Worm (Caenorhabditis elegans) whole organism, mixed stage, embryonic: ENCODE data around the gene F55A11.8.

Experiments
- M03D4.4 ChIP-seq: sonication (generic microtip); optimal IDR thresholded peaks from 2 replicates; lab custom pipeline; 2017; ENCODE audit warnings: mild to moderate bottlenecking, missing genetic modification characterization, missing compliant biosample characterization
- bed-3 ChIP-seq: fragments of 200-800 bp; sonication (Bioruptor generic); optimal IDR thresholded peaks from 3 replicates; lab custom pipeline; 2018; ENCODE audit warnings: mild to moderate bottlenecking, missing genetic modification characterization, moderate library complexity, missing compliant biosample characterization
- blmp-1 ChIP-seq: fragments of 150-350 bp; optimal IDR thresholded peaks from 2 replicates; lab custom pipeline; 2014; ENCODE audit warnings: missing biosample characterization, missing genetic modification characterization
- ceh-39 ChIP-seq: fragments of 150-350 bp; optimal IDR thresholded peaks from 2 replicates; lab custom pipeline; 2014; ENCODE audit warnings: missing biosample characterization, missing genetic modification characterization
- ces-1 ChIP-seq: fragments of 150-350 bp; optimal IDR thresholded peaks from 2 replicates; lab custom pipeline; 2014; ENCODE audit warnings: missing biosample characterization, missing genetic modification reagents, missing genetic modification characterization
- cnd-1 ChIP-seq: fragments of 200-800 bp; sonication (Bioruptor generic); optimal IDR thresholded peaks from 2 replicates; lab custom pipeline; 2018; ENCODE audit warnings: mild to moderate bottlenecking, missing genetic modification characterization, missing compliant biosample characterization
- drap-1 ChIP-seq: fragments of 200-800 bp; sonication (Bioruptor generic); optimal IDR thresholded peaks from 3 replicates; lab custom pipeline; 2018; ENCODE audit warnings: mild to moderate bottlenecking, missing genetic modification characterization, missing compliant biosample characterization
- elt-1 ChIP-seq: sonication (generic microtip); optimal IDR thresholded peaks from 2 replicates; lab custom pipeline; 2017; ENCODE audit warnings: missing genetic modification characterization, mild to moderate bottlenecking, missing compliant biosample characterization, antibody characterized with exemption, moderate library complexity, borderline replicate concordance; ENCODE audit not compliant: insufficient read depth
- elt-3 ChIP-seq: fragments of 150-350 bp; optimal IDR thresholded peaks from 2 replicates; lab custom pipeline; 2014; ENCODE audit warnings: missing biosample characterization, missing genetic modification characterization
- flh-1 ChIP-seq: fragments of 200-800 bp; sonication (Bioruptor generic); optimal IDR thresholded peaks from 2 replicates; lab custom pipeline; 2018; ENCODE audit warnings: mild to moderate bottlenecking, missing genetic modification characterization, moderate library complexity, missing compliant biosample characterization
- ham-2 ChIP-seq: fragments of 200-800 bp; sonication (Bioruptor generic); optimal IDR thresholded peaks from 2 replicates; lab custom pipeline; 2018; ENCODE audit warnings: mild to moderate bottlenecking, missing genetic modification characterization, missing compliant biosample characterization
- hlh-1 ChIP-seq: fragments of 150-350 bp; optimal IDR thresholded peaks from 2 replicates; lab custom pipeline; 2014; ENCODE audit warnings: missing biosample characterization, missing genetic modification reagents, missing genetic modification characterization
- lin-13 ChIP-seq: fragments of 150-350 bp; optimal IDR thresholded peaks from 2 replicates; lab custom pipeline; 2014; ENCODE audit warnings: missing biosample characterization, missing genetic modification characterization
- lin-32 ChIP-seq: fragments of 200-800 bp; sonication (Bioruptor generic); optimal IDR thresholded peaks from 2 replicates; lab custom pipeline; 2018; ENCODE audit warnings: mild to moderate bottlenecking, missing genetic modification characterization, missing compliant biosample characterization
- lsy-2 ChIP-seq: fragments of 150-350 bp; optimal IDR thresholded peaks from 2 replicates; lab custom pipeline; 2014; ENCODE audit warnings: missing biosample characterization, missing genetic modification characterization
- mab-5 ChIP-seq: fragments of 150-350 bp; optimal IDR thresholded peaks from 2 replicates; lab custom pipeline; 2014; ENCODE audit warnings: missing biosample characterization, missing genetic modification characterization
- mep-1 ChIP-seq: fragments of 150-350 bp; optimal IDR thresholded peaks from 2 replicates; lab custom pipeline; 2017; ENCODE audit warnings: missing biosample characterization, missing genetic modification reagents, missing genetic modification characterization, inconsistent platforms
- nhr-12 ChIP-seq: fragments of 150-350 bp; optimal IDR thresholded peaks from 2 replicates; lab custom pipeline; 2014; ENCODE audit warnings: missing biosample characterization, missing genetic modification characterization
- nhr-2 ChIP-seq: fragments of 150-350 bp; optimal IDR thresholded peaks from 2 replicates; lab custom pipeline; 2014; ENCODE audit warnings: missing biosample characterization, missing genetic modification characterization
- nhr-237 ChIP-seq: fragments of 150-350 bp; optimal IDR thresholded peaks from 2 replicates; lab custom pipeline; 2014; ENCODE audit warnings: missing biosample characterization, missing genetic modification characterization
- nhr-28 ChIP-seq: fragments of 150-350 bp; optimal IDR thresholded peaks from 2 replicates; lab custom pipeline; 2014; ENCODE audit warnings: missing biosample characterization, missing genetic modification characterization
- nhr-76 ChIP-seq: sonication (generic microtip); optimal IDR thresholded peaks from 2 replicates; lab custom pipeline; 2017; ENCODE audit warnings: missing biosample characterization, missing genetic modification characterization
- pha-4 ChIP-seq: fragments of 150-350 bp; optimal IDR thresholded peaks from 2 replicates; lab custom pipeline; 2018; ENCODE audit warnings: missing biosample characterization, missing genetic modification reagents, missing genetic modification characterization
- sem-2 ChIP-seq: fragments of 200-800 bp; sonication (Bioruptor generic); optimal IDR thresholded peaks from 2 replicates; lab custom pipeline; 2018; ENCODE audit warnings: mild to moderate bottlenecking, missing genetic modification characterization, missing compliant biosample characterization
- snpc-4 ChIP-seq: fragments of 150-350 bp; optimal IDR thresholded peaks from 2 replicates; lab custom pipeline; 2014; ENCODE audit warnings: missing biosample characterization, missing genetic modification characterization
- sptf-1 ChIP-seq: sonication (generic microtip); optimal IDR thresholded peaks from 2 replicates; lab custom pipeline; 2017; ENCODE audit warnings: mild to moderate bottlenecking, missing genetic modification characterization, moderate library complexity, missing compliant biosample characterization
- tbx-8 ChIP-seq: fragments of 200-800 bp; sonication (Bioruptor generic); optimal IDR thresholded peaks from 2 replicates; lab custom pipeline; 2018; ENCODE audit warnings: mild to moderate bottlenecking, missing genetic modification characterization, moderate library complexity, missing compliant biosample characterization
- unc-120 ChIP-seq: sonication (generic microtip); optimal IDR thresholded peaks from 2 replicates; lab custom pipeline; 2017; ENCODE audit warnings: missing genetic modification characterization, missing compliant biosample characterization; ENCODE audit not compliant: poor library complexity, severe bottlenecking
- unc-39 ChIP-seq: fragments of 150-350 bp; optimal IDR thresholded peaks from 2 replicates; lab custom pipeline; 2014; ENCODE audit warnings: missing biosample characterization, missing genetic modification characterization
- unc-62 ChIP-seq: fragments of 150-350 bp; optimal IDR thresholded peaks from 2 replicates; lab custom pipeline; 2014; ENCODE audit warnings: missing biosample characterization, missing genetic modification reagents, missing genetic modification characterization
- zip-8 ChIP-seq: fragments of 150-350 bp; optimal IDR thresholded peaks from 2 replicates; lab custom pipeline; 2014; ENCODE audit warnings: missing biosample characterization, missing genetic modification characterization
- ztf-11 ChIP-seq: fragments of 150-350 bp; optimal IDR thresholded peaks from 2 replicates; lab custom pipeline; 2014; ENCODE audit warnings: missing biosample characterization, missing genetic modification characterization

The F55A11.8 gene

DNA sequence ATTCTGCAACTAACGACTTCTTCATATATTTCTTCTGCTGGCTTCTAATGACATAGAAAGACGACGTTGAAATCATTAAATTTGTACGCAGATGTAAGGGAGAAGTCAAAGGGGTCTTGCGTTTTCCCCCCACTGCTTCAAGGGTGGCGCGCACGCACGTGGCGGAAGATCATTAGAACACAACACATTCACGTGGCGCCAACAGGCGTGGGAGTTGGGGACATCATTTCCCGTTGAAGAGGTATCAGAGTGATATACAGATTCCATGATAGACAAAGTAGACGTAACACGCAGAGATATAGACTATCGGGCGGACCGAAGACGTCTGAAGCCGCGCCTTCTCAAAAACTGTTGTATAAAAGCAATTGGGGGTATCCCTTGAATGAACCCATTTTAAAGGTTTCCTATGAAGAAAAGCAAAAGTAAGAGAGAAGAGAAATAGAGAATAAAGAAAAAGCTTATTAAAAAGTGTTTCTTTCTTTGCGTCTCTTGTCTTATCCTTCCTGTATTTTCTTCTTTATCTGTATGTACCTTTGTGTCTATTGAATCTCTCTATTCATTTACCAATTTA is 11.3 kb downstream of the F55A11.8 start:
- TF ChIP-seq bed-3 = no peak
- no peak for TF ChIP-seq zip-8 (tag; lab: Kevin White, UChicago)
- peak; percentile 37 for TF ChIP-seq elt-3 (tag; lab: Kevin White, UChicago)
- no peak for TF ChIP-seq lin-32 (GFP tag; lab: Kevin White, UChicago)
- no peak for TF ChIP-seq mab-5 (tag; lab: Kevin White, UChicago)
- no peak for TF ChIP-seq flh-1
- TF ChIP-seq ztf-11 (tag; lab: Kevin White, UChicago) = no peak
- no peak for TF ChIP-seq lin-13 (tag; lab: Kevin White, UChicago)
- no peak for TF ChIP-seq unc-62 (GFP tag; lab: Kevin White, UChicago)
- TF ChIP-seq unc-120 (tag; lab: Kevin White, UChicago) = no peak
- TF ChIP-seq nhr-76 = no peak
- no peak for TF ChIP-seq mep-1
- no peak for TF ChIP-seq sem-2 (GFP tag; lab: Kevin White, UChicago)
- TF ChIP-seq hlh-1 (tag; lab: Kevin White, UChicago) = no peak
- TF ChIP-seq nhr-237 (tag; lab: Kevin White, UChicago) = peak; percentile 38

DNA sequence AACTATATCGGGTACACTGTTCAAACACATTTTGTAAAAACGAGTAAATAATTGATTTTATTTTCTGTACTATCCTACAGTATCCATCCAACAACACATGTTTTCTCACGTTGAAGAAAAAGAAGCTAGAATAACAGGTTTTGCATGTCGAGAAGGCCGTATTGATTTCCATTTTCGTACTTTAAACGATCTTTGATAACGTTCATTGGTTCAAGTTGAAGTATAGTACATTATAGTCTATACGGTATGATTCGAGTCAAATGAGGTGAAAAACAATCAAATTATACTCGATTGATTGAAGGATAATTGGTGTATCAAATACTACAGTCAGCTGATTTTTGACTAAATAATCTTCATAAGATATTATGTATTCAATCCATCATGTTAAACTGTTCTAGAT is 12.5 kb downstream of the F55A11.8 start:
- TF ChIP-seq flh-1 = no peak
- TF ChIP-seq nhr-237 (tag; lab: Kevin White, UChicago) = no peak
- TF ChIP-seq blmp-1 (tag; lab: Kevin White, UChicago) = no peak
- TF ChIP-seq elt-1 = no peak
- TF ChIP-seq sem-2 (GFP tag; lab: Kevin White, UChicago) = no peak
- TF ChIP-seq M03D4.4 (tag; lab: Kevin White, UChicago) = no peak
- no peak for TF ChIP-seq lin-13 (tag; lab: Kevin White, UChicago)

DNA sequence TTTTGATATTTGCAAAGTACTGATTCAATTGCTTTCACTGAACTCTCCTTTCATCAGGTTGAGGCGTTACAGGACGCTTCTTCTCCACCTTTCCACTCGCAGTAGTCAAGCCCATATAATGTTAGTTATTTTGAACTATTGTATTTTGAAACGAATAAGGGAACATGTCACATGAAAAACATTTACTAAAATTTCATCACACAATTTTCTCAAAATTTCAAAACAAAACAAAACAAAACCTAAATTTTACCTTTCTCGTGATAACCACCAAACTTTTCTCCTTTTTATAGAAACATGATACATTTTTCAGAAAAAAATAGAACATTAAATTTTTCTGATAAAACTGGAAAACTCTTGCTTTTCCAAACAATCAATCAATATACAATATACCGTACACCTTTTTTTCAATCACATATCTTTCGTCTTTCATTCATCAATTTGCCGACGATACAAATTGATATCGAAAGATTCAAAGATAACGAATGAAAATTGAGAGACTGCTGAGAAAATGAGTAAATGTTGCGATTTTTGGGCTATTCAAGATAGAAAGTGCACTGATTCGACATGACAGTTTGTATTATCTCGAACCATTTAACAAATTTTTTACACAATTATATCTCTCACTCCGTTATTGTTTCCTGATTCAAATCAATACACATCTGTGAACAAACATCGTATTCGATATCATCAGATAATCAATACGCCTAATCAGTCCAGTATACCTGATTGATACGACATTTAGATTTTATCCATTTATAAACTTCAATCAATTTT is 13.3 kb downstream of the F55A11.8 start:
- TF ChIP-seq elt-1 = peak; percentile 64
- TF ChIP-seq nhr-237 (tag; lab: Kevin White, UChicago) = no peak

DNA sequence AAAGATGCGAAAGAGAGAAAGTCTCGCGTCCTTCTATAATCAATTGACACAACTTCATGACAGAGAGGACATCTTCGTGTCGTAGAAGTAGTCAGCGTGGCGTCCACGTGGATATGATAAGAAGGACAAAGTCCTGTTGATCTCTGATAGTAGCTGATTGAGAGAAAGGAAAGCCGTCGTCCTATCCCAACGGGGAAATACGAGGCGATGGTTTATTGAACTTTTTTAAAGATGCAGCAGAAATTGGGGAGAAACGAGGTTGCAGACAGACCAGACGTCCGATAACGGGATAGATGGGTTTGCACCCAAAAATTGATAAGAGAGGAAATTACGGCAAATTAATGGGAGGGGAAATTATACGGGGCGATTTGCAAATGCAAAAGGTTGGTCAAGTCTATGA is 14.5 kb downstream of the F55A11.8 start:
- TF ChIP-seq blmp-1 (tag; lab: Kevin White, UChicago) = peak; percentile 33
- TF ChIP-seq nhr-76 = no peak
- TF ChIP-seq snpc-4 = no peak
- TF ChIP-seq lin-32 (GFP tag; lab: Kevin White, UChicago) = no peak
- no peak for TF ChIP-seq elt-1
- no peak for TF ChIP-seq unc-62 (GFP tag; lab: Kevin White, UChicago)
- TF ChIP-seq sptf-1 (tag; lab: Kevin White, UChicago) = no peak
- no peak for TF ChIP-seq lsy-2
- no peak for TF ChIP-seq nhr-12
- peak; percentile 19 for TF ChIP-seq ham-2 (GFP tag; lab: Kevin White, UChicago)
- TF ChIP-seq mep-1 = no peak
- no peak for TF ChIP-seq ces-1 (GFP tag; lab: Kevin White, UChicago)
- no peak for TF ChIP-seq bed-3
- no peak for TF ChIP-seq M03D4.4 (tag; lab: Kevin White, UChicago)
- TF ChIP-seq unc-120 (tag; lab: Kevin White, UChicago) = no peak
- TF ChIP-seq tbx-8 (GFP tag; lab: Kevin White, UChicago) = no peak
- TF ChIP-seq ceh-39 (tag; lab: Kevin White, UChicago) = no peak
- TF ChIP-seq hlh-1 (tag; lab: Kevin White, UChicago) = no peak
- no peak for TF ChIP-seq nhr-28 (tag; lab: Kevin White, UChicago)
- no peak for TF ChIP-seq nhr-2 (tag; lab: Kevin White, UChicago)
- no peak for TF ChIP-seq nhr-237 (tag; lab: Kevin White, UChicago)
- peak; percentile 66 for TF ChIP-seq elt-3 (tag; lab: Kevin White, UChicago)

DNA sequence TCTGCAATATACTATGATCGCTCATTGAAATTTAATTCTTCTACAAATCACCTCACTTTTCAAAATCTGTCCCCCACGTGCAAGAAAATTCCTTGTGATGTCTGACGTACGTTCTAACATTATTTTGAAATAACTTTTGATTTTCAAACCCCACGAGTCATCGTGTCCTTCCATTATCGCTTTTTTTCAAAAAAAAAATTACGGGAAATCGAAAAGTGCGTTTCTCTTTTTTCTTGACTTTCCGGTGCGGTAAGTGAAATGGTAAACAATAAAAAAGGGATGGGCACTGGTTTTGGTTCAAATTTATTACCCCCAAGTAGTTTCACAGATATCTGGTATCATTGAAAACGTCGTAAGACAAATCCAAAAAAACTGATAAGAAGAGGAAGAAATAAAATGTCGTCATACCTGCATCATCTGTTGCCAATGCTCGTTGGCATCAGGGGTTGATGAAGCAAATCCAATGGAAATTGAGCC is 15.6 kb downstream of the F55A11.8 start:
- TF ChIP-seq sptf-1 (tag; lab: Kevin White, UChicago) (no peak), drap-1 (GFP tag; lab: Kevin White, UChicago) (no peak), nhr-76 (no peak), unc-62 (GFP tag; lab: Kevin White, UChicago) (no peak), ces-1 (GFP tag; lab: Kevin White, UChicago) (no peak), cnd-1 (no peak), bed-3 (no peak), snpc-4 (no peak), unc-39 (tag; lab: Kevin White, UChicago) (no peak), pha-4 (tag; lab: Kevin White, UChicago) (no peak), ceh-39 (tag; lab: Kevin White, UChicago) (no peak)
